Worm (Caenorhabditis elegans): Measurements from ENCODE around the gene vps-53.

ce11 chrIII:9793592-9794417, 36.5 kb upstream of the vps-53 start, which contains the start of the genes R10E11.9 and mcm-6:
- TF ChIP-seq flt-1 (GFP tag; IDR thresholded peaks at IDR 0.05) (no peak), T22C8.4 (GFP tag; IDR thresholded peaks at IDR 0.05) (no peak)

Data from whole organism, midembryonic.